Worm (Caenorhabditis elegans) whole organism, L4 larva: ENCODE measurements around the gene Y46G5A.14.
A peak's percentile ranks its signal among the peaks of the same experiment; 100 is the strongest.

Experiments
- D1046.2 ChIP-seq: fragments of 200-800 bp; sonication (Bioruptor generic); IDR thresholded peaks from 2 replicates; pipeline ENCODE4 v1.3.6; 2022; ENCODE audit warnings: missing genetic modification characterization, missing compliant biosample characterization
- R02D3.7 ChIP-seq: fragments of 150-350 bp; sonication (generic microtip); optimal IDR thresholded peaks from 3 replicates; lab custom pipeline; 2014; ENCODE audit warnings: missing biosample characterization, missing genetic modification characterization
- ceh-62 ChIP-seq: sonication (generic microtip); optimal IDR thresholded peaks from 2 replicates; lab custom pipeline; 2017; ENCODE audit warnings: missing biosample characterization, missing genetic modification characterization
- ceh-82 ChIP-seq: sonication (generic microtip); optimal IDR thresholded peaks from 2 replicates; lab custom pipeline; 2017; ENCODE audit warnings: missing biosample characterization, missing genetic modification characterization
- daf-12 ChIP-seq: fragments of 150-350 bp; optimal IDR thresholded peaks from 2 replicates; lab custom pipeline; 2014; ENCODE audit warnings: missing biosample characterization, missing genetic modification reagents, missing genetic modification characterization
- fkh-10 ChIP-seq: fragments of 150-350 bp; optimal IDR thresholded peaks from 2 replicates; lab custom pipeline; 2014; ENCODE audit warnings: missing biosample characterization, missing genetic modification reagents, missing genetic modification characterization
- mep-1 ChIP-seq: fragments of 150-350 bp; sonication (generic microtip); optimal IDR thresholded peaks from 3 replicates; lab custom pipeline; 2014; ENCODE audit warnings: missing biosample characterization, missing genetic modification characterization
- nhr-111 ChIP-seq: fragments of 200-800 bp; sonication (Bioruptor generic); optimal IDR thresholded peaks from 2 replicates; lab custom pipeline; 2018; ENCODE audit warnings: mild to moderate bottlenecking, missing genetic modification characterization, missing compliant biosample characterization
- nhr-6 ChIP-seq: fragments of 150-350 bp; optimal IDR thresholded peaks from 2 replicates; lab custom pipeline; 2014; ENCODE audit warnings: missing biosample characterization, missing genetic modification characterization
- nhr-76 ChIP-seq: fragments of 150-350 bp; optimal IDR thresholded peaks from 2 replicates; lab custom pipeline; 2014; ENCODE audit warnings: missing biosample characterization, missing genetic modification characterization
- snpc-4 ChIP-seq: fragments of 150-350 bp; optimal IDR thresholded peaks from 2 replicates; lab custom pipeline; 2014; ENCODE audit warnings: missing biosample characterization, missing genetic modification characterization
- ztf-11 ChIP-seq: fragments of 150-350 bp; optimal IDR thresholded peaks from 2 replicates; lab custom pipeline; 2014; ENCODE audit warnings: missing biosample characterization, missing genetic modification characterization

- no peak for TF ChIP-seq snpc-4 (tag; lab: Kevin White, UChicago)
- no peak for TF ChIP-seq ceh-82 (tag; lab: Kevin White, UChicago)
- TF ChIP-seq R02D3.7 (tag; lab: Kevin White, UChicago), result no peak
- no peak for TF ChIP-seq D1046.2
- peak; percentile 77 for TF ChIP-seq mep-1 (tag; lab: Kevin White, UChicago)
- no peak for TF ChIP-seq nhr-76 (tag; lab: Kevin White, UChicago)
- TF ChIP-seq ceh-62, result no peak
- TF ChIP-seq nhr-6 (tag; lab: Kevin White, UChicago), result no peak
- no peak for TF ChIP-seq daf-12 (tag; lab: Kevin White, UChicago)
- TF ChIP-seq ztf-11 (tag; lab: Kevin White, UChicago), result no peak
- TF ChIP-seq fkh-10 (GFP tag; lab: Kevin White, UChicago), result peak; percentile 6
- TF ChIP-seq nhr-111 (GFP tag; lab: Kevin White, UChicago), result no peak
These were observed 6.3 kb upstream of the Y46G5A.14 start, which contains the start of the genes vps-2 and tiar-2 for ce11 chrII:12768167-12768712.
